Fruit fly (Drosophila melanogaster): Measurements from ENCODE around the gene CG13599.

The CG13599 gene

dm6 chr3R:23890886-23891285 lies 40.6 kb upstream of the CG13599 start, which contains the start of gene TfIIA-S (continued):
- TF ChIP-seq CG8290 (GFP tag; optimal IDR thresholded peaks at IDR 0.05) (peak; percentile 85), CG8290 (tag; optimal IDR thresholded peaks at IDR 0.05) (peak; percentile 62 to 96), CG10565 (GFP tag; optimal IDR thresholded peaks at IDR 0.05) (no peak), shn (GFP tag; optimal IDR thresholded peaks at IDR 0.05) (peak; percentile 89), CG12391 (tag; optimal IDR thresholded peaks at IDR 0.05) (peak; percentile 72), CG15269 (tag; optimal IDR thresholded peaks at IDR 0.05) (peak; percentile 31), CG9817 (tag; optimal IDR thresholded peaks at IDR 0.05) (peak; percentile 76), CG11456 (GFP tag; IDR thresholded peaks at IDR 0.05) (no peak), CG43689 (GFP tag; IDR thresholded peaks at IDR 0.05) (no peak), CG5180 (GFP tag; optimal IDR thresholded peaks at IDR 0.05) (no peak), cwo (GFP tag; optimal IDR thresholded peaks at IDR 0.05) (no peak), NC2α (GFP tag; optimal IDR thresholded peaks at IDR 0.05) (peak; percentile 75), Fer1 (GFP tag; optimal IDR thresholded peaks at IDR 0.05) (peak; percentile 82), Xbp1 (GFP tag; optimal IDR thresholded peaks at IDR 0.05) (peak; percentile 90), CG32767 (GFP tag; IDR thresholded peaks at IDR 0.05) (no peak), ken (GFP tag; IDR thresholded peaks at IDR 0.05) (no peak), dm (GFP tag; optimal IDR thresholded peaks at IDR 0.05) (peak; percentile 56), Opbp (GFP tag; IDR thresholded peaks at IDR 0.05; ENCODE audit: partially characterized antibody) (no peak), CG3726 (GFP tag; IDR thresholded peaks at IDR 0.05) (no peak), CG2199 (GFP tag; IDR thresholded peaks at IDR 0.05) (no peak), YL-1 (GFP tag; optimal IDR thresholded peaks at IDR 0.05) (peak; percentile 92), kni (GFP tag; optimal IDR thresholded peaks at IDR 0.05) (peak; percentile 58), CG10654 (GFP tag; optimal IDR thresholded peaks at IDR 0.05) (peak; percentile 74), tin (GFP tag; optimal IDR thresholded peaks at IDR 0.05) (peak; percentile 81), CG32772 (GFP tag; IDR thresholded peaks at IDR 0.05) (no peak), Max (GFP tag; optimal IDR thresholded peaks at IDR 0.05) (peak; percentile 69), cg (GFP tag; optimal IDR thresholded peaks at IDR 0.05) (no peak), Hr39 (optimal IDR thresholded peaks at IDR 0.05) (peak; percentile 17), CG7839 (tag; optimal IDR thresholded peaks at IDR 0.05) (peak; percentile 57), croc (GFP tag; conservative IDR thresholded peaks at IDR 0.05) (peak; percentile 42; the same call in 2 of the 3 replicates), Awh (GFP tag; IDR thresholded peaks at IDR 0.05) (no peak), Sin3A (optimal IDR thresholded peaks at IDR 0.05) (peak; percentile 65), usp (GFP tag; optimal IDR thresholded peaks at IDR 0.05) (no peak), CG15073 (GFP tag; optimal IDR thresholded peaks at IDR 0.05) (no peak), Dll (GFP tag; IDR thresholded peaks at IDR 0.05; ENCODE audit: partially characterized antibody) (no peak), CG30403 (GFP tag; optimal IDR thresholded peaks at IDR 0.05) (peak; percentile 80), Hr51 (GFP tag; optimal IDR thresholded peaks at IDR 0.05) (peak in 1 of 2 experiments; percentile 83), CG17829 (tag; optimal IDR thresholded peaks at IDR 0.05) (peak; percentile 82), Side (GFP tag; optimal IDR thresholded peaks at IDR 0.05) (peak; percentile 80), slou (GFP tag; optimal IDR thresholded peaks at IDR 0.05) (peak; percentile 68), tup (GFP tag; optimal IDR thresholded peaks at IDR 0.05) (peak; percentile 80), crc (GFP tag; optimal IDR thresholded peaks at IDR 0.05) (peak; percentile 9), mam (GFP tag; optimal IDR thresholded peaks at IDR 0.05) (peak; percentile 92), fd64A (GFP tag; optimal IDR thresholded peaks at IDR 0.05) (peak; percentile 12), Meics (GFP tag; optimal IDR thresholded peaks at IDR 0.05) (peak; percentile 72), zfh2 (GFP tag; optimal IDR thresholded peaks at IDR 0.05) (peak; percentile 92), sens (GFP tag) (peak; percentile 90), Asciz (GFP tag; optimal IDR thresholded peaks at IDR 0.05) (peak; percentile 42), zen (tag; optimal IDR thresholded peaks at IDR 0.05) (peak; percentile 55), CG4424 (GFP tag; optimal IDR thresholded peaks at IDR 0.05) (peak; percentile 66), unc-4 (GFP tag; IDR thresholded peaks at IDR 0.05; ENCODE audit: partially characterized antibody) (no peak), inv (GFP tag; IDR thresholded peaks at IDR 0.05; ENCODE audit: partially characterized antibody) (no peak)
